Worm (Caenorhabditis elegans): ENCODE data around the gene fbxa-7.

ce11 chrIII:2253027-2253499 lies 1.8 kb upstream of the fbxa-7 start, which contains the start of gene fbxa-73:
- TF ChIP-seq hmbx-1 (tag; optimal IDR thresholded peaks at IDR 0.05) = no peak
- no peak for TF ChIP-seq ama-1 (optimal IDR thresholded peaks at IDR 0.05)
- no peak for TF ChIP-seq ceh-36 (tag; optimal IDR thresholded peaks at IDR 0.05)
- no peak for TF ChIP-seq aly-1 (tag; optimal IDR thresholded peaks at IDR 0.05)
- no peak for TF ChIP-seq F13C5.2 (tag; optimal IDR thresholded peaks at IDR 0.05)
- no peak for TF ChIP-seq ets-7 (tag; optimal IDR thresholded peaks at IDR 0.05)
- no peak for TF ChIP-seq B0310.2 (tag; optimal IDR thresholded peaks at IDR 0.05)
- no peak for TF ChIP-seq tra-4 (tag; optimal IDR thresholded peaks at IDR 0.05)
- no peak for TF ChIP-seq tbx-11 (GFP tag; IDR thresholded peaks at IDR 0.05)
- no peak for TF ChIP-seq scrt-1 (GFP tag; IDR thresholded peaks at IDR 0.05)
- TF ChIP-seq flt-1 (GFP tag; IDR thresholded peaks at IDR 0.05) = no peak

Measured in whole organism, early embryonic.